Worm (Caenorhabditis elegans): Measurements from ENCODE around the gene pck-3.
A peak's percentile ranks its signal among the peaks of the same experiment; 100 is the strongest.

The pck-3 gene

DNA sequence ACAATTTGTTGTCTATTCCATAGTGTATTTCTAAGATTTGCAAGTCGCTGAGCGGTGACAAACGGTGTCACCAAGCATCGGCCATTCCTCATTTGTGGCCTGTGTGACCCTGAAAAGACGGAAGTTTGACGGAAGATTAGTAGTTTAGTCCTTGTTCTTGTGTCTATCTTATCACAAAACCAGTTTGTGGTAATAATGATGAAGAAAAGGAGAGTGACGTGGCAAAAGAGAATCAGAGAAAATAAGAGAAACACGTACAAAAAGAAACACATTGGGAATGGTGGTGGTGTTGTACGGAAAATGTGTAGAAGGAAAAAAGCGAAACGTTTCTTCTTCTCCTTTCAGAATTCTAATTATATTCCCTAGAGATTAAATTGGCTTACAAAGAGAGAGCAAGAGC, 42.7 kb downstream of the pck-3 start, which contains the start of gene mcu-1:
mcu-1 (minus strand) TSS at position 109 of the 400 bp plus-strand sequence.
- no peak for TF ChIP-seq elt-3 (tag; optimal IDR thresholded peaks at IDR 0.05)
- TF ChIP-seq ceh-39 (tag; optimal IDR thresholded peaks at IDR 0.05) = no peak
- peak; percentile 18 for TF ChIP-seq ces-1 (GFP tag; optimal IDR thresholded peaks at IDR 0.05)
- no peak for TF ChIP-seq flh-1 (GFP tag; optimal IDR thresholded peaks at IDR 0.05)
- TF ChIP-seq M03D4.4 (tag; optimal IDR thresholded peaks at IDR 0.05) = no peak
- no peak for TF ChIP-seq sptf-1 (tag; optimal IDR thresholded peaks at IDR 0.05)

DNA sequence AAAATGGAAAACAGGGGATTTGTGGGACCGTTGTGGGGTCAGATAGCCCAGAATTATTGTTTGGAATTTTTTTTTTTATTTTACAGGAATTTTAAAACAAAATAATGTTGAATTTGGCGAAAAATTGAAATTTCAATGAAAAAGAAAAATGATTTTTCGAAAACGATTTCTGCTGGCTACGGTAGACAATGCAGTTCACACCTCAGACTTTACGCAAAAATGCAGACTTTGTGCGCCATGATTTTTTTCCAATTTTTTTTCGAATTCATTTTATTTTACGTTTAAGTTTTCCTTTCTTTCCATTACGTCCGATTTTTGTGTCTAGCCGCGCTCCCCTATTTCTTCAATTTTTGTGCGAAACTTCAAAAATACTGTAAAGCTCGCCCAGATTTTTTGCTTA, 43.5 kb downstream of the pck-3 start:
- no peak for TF ChIP-seq elt-3 (tag; optimal IDR thresholded peaks at IDR 0.05)
- TF ChIP-seq lsy-2 (tag; optimal IDR thresholded peaks at IDR 0.05) = peak; percentile 76
- TF ChIP-seq hlh-1 (tag; optimal IDR thresholded peaks at IDR 0.05) = no peak
- TF ChIP-seq nhr-237 (tag; optimal IDR thresholded peaks at IDR 0.05) = no peak

DNA sequence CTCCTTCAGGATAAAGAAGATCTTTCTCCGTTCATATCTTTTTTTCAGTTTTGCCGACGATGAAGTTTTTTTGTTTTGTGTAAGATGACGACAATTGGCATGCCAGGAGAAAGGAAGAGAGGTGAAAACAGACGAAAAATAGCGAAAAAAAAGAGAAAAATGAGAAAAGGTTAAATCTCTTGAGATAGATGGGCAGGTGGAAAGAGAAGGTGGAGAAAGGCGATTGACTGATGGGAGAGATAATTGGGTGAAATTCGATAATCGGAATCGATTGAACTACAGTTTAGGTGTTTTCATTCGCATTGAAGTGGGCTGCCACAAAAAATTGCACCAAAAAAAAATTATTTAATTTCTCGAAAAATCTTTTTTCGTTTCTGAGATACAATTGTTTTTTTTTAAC, 44.2 kb downstream of the pck-3 start:
- TF ChIP-seq bed-3 (GFP tag; optimal IDR thresholded peaks at IDR 0.05) (no peak), M03D4.4 (tag; optimal IDR thresholded peaks at IDR 0.05) (no peak), sem-2 (GFP tag; optimal IDR thresholded peaks at IDR 0.05) (no peak), nhr-12 (tag; optimal IDR thresholded peaks at IDR 0.05) (no peak), blmp-1 (tag; optimal IDR thresholded peaks at IDR 0.05) (no peak), flh-1 (GFP tag; optimal IDR thresholded peaks at IDR 0.05) (no peak), snpc-4 (tag; optimal IDR thresholded peaks at IDR 0.05) (no peak), mep-1 (tag; optimal IDR thresholded peaks at IDR 0.05) (no peak), lsy-2 (tag; optimal IDR thresholded peaks at IDR 0.05) (no peak), unc-62 (GFP tag; optimal IDR thresholded peaks at IDR 0.05) (no peak), ceh-43 (GFP tag; optimal IDR thresholded peaks at IDR 0.05) (no peak), nhr-237 (tag; optimal IDR thresholded peaks at IDR 0.05) (no peak), sptf-1 (tag; optimal IDR thresholded peaks at IDR 0.05) (no peak), ceh-83 (GFP tag; optimal IDR thresholded peaks at IDR 0.05) (no peak), drap-1 (GFP tag; optimal IDR thresholded peaks at IDR 0.05) (no peak)

DNA sequence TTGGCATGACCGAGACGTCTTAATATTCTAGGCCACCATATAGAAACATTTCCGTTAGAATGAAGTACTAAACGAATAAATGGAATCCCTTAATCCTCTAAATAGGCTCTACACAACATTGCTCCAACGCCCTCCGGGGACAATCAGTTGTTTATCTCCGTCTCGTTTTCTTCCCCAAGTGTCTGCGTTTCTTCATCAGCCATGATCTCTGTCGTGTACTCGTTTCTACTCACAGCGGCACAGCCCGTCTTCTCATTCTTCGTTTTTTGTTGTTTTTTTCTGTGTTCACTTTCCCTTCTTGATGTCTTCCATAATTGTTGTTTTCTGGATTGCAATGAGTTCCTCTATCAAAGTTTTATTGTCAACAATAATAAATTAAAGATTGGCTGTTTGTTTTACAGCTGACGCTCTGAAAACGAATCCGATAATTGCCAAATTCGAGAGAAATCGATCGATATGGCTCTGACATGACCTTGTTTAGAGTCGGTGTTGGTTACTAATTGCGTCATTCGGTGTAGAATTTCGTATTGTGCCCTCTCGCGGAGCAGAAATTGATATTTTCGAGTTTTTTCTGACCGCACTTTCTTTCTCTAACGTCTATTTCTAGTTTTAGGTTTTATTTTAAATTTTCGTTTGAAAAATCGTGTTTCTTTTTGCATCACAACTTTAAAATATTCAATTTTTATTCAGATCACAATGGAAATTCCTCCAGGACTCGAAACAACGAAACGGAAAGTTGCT, 45.0 kb downstream of the pck-3 start, which contains the start of gene pfkb-1.2:
pfkb-1.2 (plus strand) TSS at position 691 of the 741 bp plus-strand sequence.
- no peak for TF ChIP-seq drap-1 (GFP tag; optimal IDR thresholded peaks at IDR 0.05)
- TF ChIP-seq mep-1 (tag; optimal IDR thresholded peaks at IDR 0.05) = no peak
- TF ChIP-seq snpc-4 (tag; optimal IDR thresholded peaks at IDR 0.05) = no peak
- no peak for TF ChIP-seq lin-32 (GFP tag; optimal IDR thresholded peaks at IDR 0.05)
- TF ChIP-seq unc-120 (tag; optimal IDR thresholded peaks at IDR 0.05; ENCODE audit: poor library complexity, severe bottlenecking) = no peak
- TF ChIP-seq ces-1 (GFP tag; optimal IDR thresholded peaks at IDR 0.05) = peak; percentile 50
- TF ChIP-seq lin-13 (tag; optimal IDR thresholded peaks at IDR 0.05) = no peak
- no peak for TF ChIP-seq bed-3 (GFP tag; optimal IDR thresholded peaks at IDR 0.05)
- TF ChIP-seq flh-1 (GFP tag; optimal IDR thresholded peaks at IDR 0.05) = no peak
- TF ChIP-seq unc-39 (tag; optimal IDR thresholded peaks at IDR 0.05) = no peak
- TF ChIP-seq zip-8 (tag; optimal IDR thresholded peaks at IDR 0.05) = no peak
- TF ChIP-seq nhr-2 (tag; optimal IDR thresholded peaks at IDR 0.05) = peak; percentile 18

DNA sequence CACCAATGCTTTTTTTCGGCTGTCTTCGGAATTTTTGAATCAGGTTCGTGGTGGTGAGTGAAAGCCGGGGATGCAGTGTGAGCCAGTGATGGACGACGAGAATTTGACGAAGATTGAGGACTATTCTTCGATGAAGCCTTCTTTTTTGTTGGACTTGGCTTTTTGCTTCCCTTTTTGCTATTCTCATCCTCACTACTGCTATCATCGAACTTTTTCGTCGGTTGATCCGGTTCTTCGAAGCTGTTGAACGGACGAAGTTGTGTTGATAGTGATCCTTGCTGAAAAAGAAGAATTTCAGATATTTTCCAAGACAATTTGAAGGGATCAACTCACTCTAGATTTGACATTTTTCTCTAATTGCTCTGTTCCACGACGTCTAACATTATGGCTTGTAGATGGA, 47.7 kb downstream of the pck-3 start:
- TF ChIP-seq nhr-76 (tag; optimal IDR thresholded peaks at IDR 0.05) (no peak), nhr-12 (tag; optimal IDR thresholded peaks at IDR 0.05) (no peak), nhr-237 (tag; optimal IDR thresholded peaks at IDR 0.05) (no peak), drap-1 (GFP tag; optimal IDR thresholded peaks at IDR 0.05) (no peak), mls-2 (tag; optimal IDR thresholded peaks at IDR 0.05) (no peak)

DNA sequence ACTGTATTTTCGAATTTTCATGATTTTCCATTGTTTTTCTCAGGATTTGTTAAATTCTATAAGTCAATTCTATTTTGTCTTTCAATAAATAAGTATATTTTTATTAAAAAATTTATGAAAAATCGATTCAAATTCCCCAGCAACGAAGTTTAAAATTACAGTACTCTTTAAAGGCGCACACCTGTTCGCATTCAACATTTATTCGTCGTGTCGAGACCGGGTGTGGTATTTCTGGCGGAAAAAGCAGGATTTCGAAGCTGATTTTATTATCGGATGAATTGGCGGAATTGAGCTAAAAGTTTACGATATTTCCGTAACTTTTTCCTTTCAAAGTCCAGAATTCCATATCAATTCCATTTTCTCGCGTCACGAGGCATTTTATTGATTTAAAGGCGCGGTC, 49.0 kb downstream of the pck-3 start:
- TF ChIP-seq pha-4 (tag; optimal IDR thresholded peaks at IDR 0.05) = no peak
- no peak for TF ChIP-seq ham-2 (GFP tag; optimal IDR thresholded peaks at IDR 0.05)
- no peak for TF ChIP-seq unc-120 (tag; optimal IDR thresholded peaks at IDR 0.05; ENCODE audit: poor library complexity, severe bottlenecking)
- no peak for TF ChIP-seq lin-13 (tag; optimal IDR thresholded peaks at IDR 0.05)

Data from whole organism, mixed stage, embryonic.